Worm (Caenorhabditis elegans) whole organism, L4 larva: ENCODE data around the gene snb-6.

Experiments
- D1046.2 ChIP-seq: fragments of 200-800 bp; sonication (Bioruptor generic); IDR thresholded peaks from 2 replicates; pipeline ENCODE4 v1.3.6; 2022; ENCODE audit warnings: missing genetic modification characterization, missing compliant biosample characterization
- F26F4.8 ChIP-seq: fragments of 200-800 bp; sonication (Bioruptor generic); conservative IDR thresholded peaks from 2 replicates; pipeline ENCODE4 v1.3.6; 2022; ENCODE audit warnings: missing genetic modification characterization, missing compliant biosample characterization
- F37D6.2 ChIP-seq: sonication (generic microtip); optimal IDR thresholded peaks from 2 replicates; lab custom pipeline; 2016; ENCODE audit warnings: mild to moderate bottlenecking, missing genetic modification characterization, missing compliant biosample characterization
- T26A8.4 ChIP-seq: fragments of 200-800 bp; sonication (Bioruptor generic); IDR thresholded peaks from 2 replicates; pipeline ENCODE4 v1.3.6; 2022; ENCODE audit warnings: missing genetic modification characterization, missing compliant biosample characterization
- Y5F2A.4 ChIP-seq: fragments of 200-800 bp; sonication (Bioruptor generic); optimal IDR thresholded peaks from 2 replicates; lab custom pipeline; 2018; ENCODE audit warnings: mild to moderate bottlenecking, missing genetic modification characterization, missing compliant biosample characterization
- Y75B8A.6 ChIP-seq: fragments of 200-800 bp; sonication (Bioruptor generic); IDR thresholded peaks from 2 replicates; pipeline ENCODE4 v1.3.6; 2022; ENCODE audit warnings: missing genetic modification reagents, missing genetic modification characterization, missing compliant biosample characterization
- ZK546.5 ChIP-seq, 2 experiments: sonication (generic microtip); optimal IDR thresholded peaks; 2 replicates each; lab custom pipeline; 2017; ENCODE audit warnings: missing biosample characterization in 2 of 2, missing genetic modification characterization in 2 of 2
- aha-1 ChIP-seq: fragments of 150-350 bp; peaks from one replicate; lab custom pipeline; 2014; ENCODE audit warnings: missing biosample characterization, missing genetic modification characterization
- ceh-44 ChIP-seq: fragments of 200-800 bp; sonication (Bioruptor generic); IDR thresholded peaks from 2 replicates; pipeline ENCODE4 v1.3.6; 2022; ENCODE audit warnings: missing genetic modification reagents, missing genetic modification characterization, missing compliant biosample characterization
- ctbp-1 ChIP-seq: fragments of 200-800 bp; sonication (Bioruptor generic); IDR thresholded peaks from 2 replicates; pipeline ENCODE4 v1.3.6; 2022; ENCODE audit warnings: missing genetic modification reagents, missing genetic modification characterization, missing compliant biosample characterization
- daf-16 ChIP-seq, 3 experiments: sonication (generic microtip); optimal IDR thresholded peaks; 2 replicates each; lab custom pipeline; 2016 to 2017; ENCODE audit warnings: missing genetic modification characterization in 3 of 3, missing genetic modification reagents in 3 of 3, mild to moderate bottlenecking in 2 of 3, missing compliant biosample characterization in 2 of 3, missing biosample characterization in 1 of 3, moderate library complexity in 1 of 3
- daf-19 ChIP-seq: fragments of 200-800 bp; sonication (Bioruptor generic); conservative IDR thresholded peaks from 2 replicates; pipeline ENCODE4 v1.3.6; 2022; ENCODE audit warnings: missing genetic modification characterization, missing compliant biosample characterization
- dmd-6 ChIP-seq: fragments of 200-800 bp; sonication (Bioruptor generic); IDR thresholded peaks from 2 replicates; pipeline ENCODE4 v1.3.6; 2022; ENCODE audit warnings: missing genetic modification reagents, missing genetic modification characterization, missing compliant biosample characterization
- dve-1 ChIP-seq: sonication (generic microtip); optimal IDR thresholded peaks from 2 replicates; lab custom pipeline; 2017; ENCODE audit warnings: antibody characterized with exemption, mild to moderate bottlenecking, missing genetic modification characterization, missing compliant biosample characterization; ENCODE audit not compliant: insufficient read depth
- fkh-10 ChIP-seq: fragments of 150-350 bp; optimal IDR thresholded peaks from 2 replicates; lab custom pipeline; 2014; ENCODE audit warnings: missing biosample characterization, missing genetic modification reagents, missing genetic modification characterization
- fos-1 ChIP-seq: fragments of 150-350 bp; optimal IDR thresholded peaks from 2 replicates; lab custom pipeline; 2014; ENCODE audit warnings: missing biosample characterization, missing genetic modification characterization
- hif-1 ChIP-seq, 2 experiments: sonication (generic microtip); optimal IDR thresholded peaks; 2 replicates each; lab custom pipeline; 2016 to 2017; ENCODE audit warnings: missing compliant biosample characterization in 2 of 2, missing genetic modification characterization in 2 of 2, missing genetic modification reagents in 2 of 2, missing genotype in 2 of 2, mild to moderate bottlenecking in 1 of 2
- hlh-11 ChIP-seq: fragments of 200-800 bp; sonication (Bioruptor generic); optimal IDR thresholded peaks from 2 replicates; lab custom pipeline; 2018; ENCODE audit warnings: mild to moderate bottlenecking, missing genetic modification characterization, missing compliant biosample characterization
- hmg-1.1 ChIP-seq: fragments of 200-800 bp; sonication (Bioruptor generic); IDR thresholded peaks from 2 replicates; pipeline ENCODE4 v1.3.6; 2022; ENCODE audit warnings: missing genetic modification reagents, missing genetic modification characterization, missing compliant biosample characterization
- lin-1 ChIP-seq: fragments of 200-800 bp; sonication (Bioruptor generic); IDR thresholded peaks from 2 replicates; pipeline ENCODE4 v1.3.6; 2022; ENCODE audit warnings: missing genetic modification reagents, missing genetic modification characterization, missing compliant biosample characterization
- lin-13 ChIP-seq: fragments of 150-350 bp; optimal IDR thresholded peaks from 2 replicates; lab custom pipeline; 2014; ENCODE audit warnings: missing biosample characterization, missing genetic modification reagents, missing genetic modification characterization
- lin-39 ChIP-seq: fragments of 150-350 bp; optimal IDR thresholded peaks from 2 replicates; lab custom pipeline; 2014; ENCODE audit warnings: missing biosample characterization, missing genetic modification reagents, missing genetic modification characterization
- lir-3 ChIP-seq: sonication (generic microtip); optimal IDR thresholded peaks from 2 replicates; lab custom pipeline; 2016; ENCODE audit warnings: mild to moderate bottlenecking, missing genetic modification characterization, missing compliant biosample characterization
- lsy-2 ChIP-seq, 2 experiments: fragments of 150-350 bp in 1 of 2; sonication (generic microtip) in 1 of 2; optimal IDR thresholded peaks; 2 replicates each; lab custom pipeline; 2014 to 2017; ENCODE audit warnings: missing biosample characterization in 2 of 2, missing genetic modification characterization in 2 of 2
- mdl-1 ChIP-seq, 2 experiments: fragments of 150-350 bp in 1 of 2; sonication (generic microtip) in 1 of 2; optimal IDR thresholded peaks; 2 replicates each; lab custom pipeline; 2014 to 2017; ENCODE audit warnings: missing biosample characterization in 2 of 2, missing genetic modification characterization in 2 of 2
- mdt-29 ChIP-seq: fragments of 200-800 bp; sonication (Bioruptor generic); IDR thresholded peaks from 2 replicates; pipeline ENCODE4 v1.3.6; 2022; ENCODE audit warnings: missing genetic modification reagents, missing genetic modification characterization, missing compliant biosample characterization
- mep-1 ChIP-seq: fragments of 150-350 bp; sonication (generic microtip); optimal IDR thresholded peaks from 3 replicates; lab custom pipeline; 2014; ENCODE audit warnings: missing biosample characterization, missing genetic modification characterization
- nhr-102 ChIP-seq: sonication (generic microtip); optimal IDR thresholded peaks from 2 replicates; lab custom pipeline; 2016; ENCODE audit warnings: mild to moderate bottlenecking, missing genetic modification characterization, moderate library complexity, missing compliant biosample characterization
- nhr-11 ChIP-seq: fragments of 150-350 bp; optimal IDR thresholded peaks from 2 replicates; lab custom pipeline; 2014; ENCODE audit warnings: missing biosample characterization, missing genetic modification characterization
- nhr-28 ChIP-seq: fragments of 150-350 bp; optimal IDR thresholded peaks from 2 replicates; lab custom pipeline; 2014; ENCODE audit warnings: missing biosample characterization, missing genetic modification characterization
- nhr-41 ChIP-seq: fragments of 200-800 bp; sonication (Bioruptor generic); IDR thresholded peaks from 2 replicates; pipeline ENCODE4 v1.3.6; 2022; ENCODE audit warnings: missing genetic modification reagents, missing genetic modification characterization, missing compliant biosample characterization
- pha-4 ChIP-seq, 2 experiments: fragments of 150-350 bp in 1 of 2; fragments of 200-800 bp in 1 of 2; sonication (Bioruptor generic) in 1 of 2; IDR thresholded peaks in 1 of 2; optimal IDR thresholded peaks in 1 of 2; 2 replicates each; pipeline versions ENCODE4 v1.3.6 to Lab custom; 2014 to 2022; ENCODE audit warnings: missing genetic modification characterization in 2 of 2, missing genetic modification reagents in 2 of 2, missing biosample characterization in 1 of 2, missing compliant biosample characterization in 1 of 2
- skn-1 ChIP-seq: fragments of 150-350 bp; optimal IDR thresholded peaks from 2 replicates; lab custom pipeline; 2014; ENCODE audit warnings: missing biosample characterization, missing genetic modification characterization
- snpc-4 ChIP-seq: fragments of 150-350 bp; optimal IDR thresholded peaks from 2 replicates; lab custom pipeline; 2014; ENCODE audit warnings: missing biosample characterization, missing genetic modification characterization
- tag-97 ChIP-seq: fragments of 200-800 bp; sonication (Bioruptor generic); IDR thresholded peaks from 2 replicates; pipeline ENCODE4 v1.3.6; 2022; ENCODE audit warnings: missing genetic modification characterization, missing compliant biosample characterization
- unc-130 ChIP-seq: sonication (generic microtip); optimal IDR thresholded peaks from 2 replicates; lab custom pipeline; 2016; ENCODE audit warnings: missing genetic modification reagents, missing genetic modification characterization, missing compliant biosample characterization
- unc-62 ChIP-seq, 3 experiments: fragments of 150-350 bp in 1 of 3; sonication (generic microtip); optimal IDR thresholded peaks in 2 of 3; peaks in 1 of 3; 1 replicate in 1 of 3; 2 replicates in 2 of 3; lab custom pipeline; 2014 to 2017; ENCODE audit warnings: missing biosample characterization in 3 of 3, missing genetic modification characterization in 3 of 3, missing genetic modification reagents in 3 of 3, missing genotype in 1 of 3
- zag-1 ChIP-seq: fragments of 150-350 bp; optimal IDR thresholded peaks from 2 replicates; lab custom pipeline; 2014; ENCODE audit warnings: missing biosample characterization, missing genetic modification characterization
- zfp-3 ChIP-seq: fragments of 200-800 bp; sonication (Bioruptor generic); conservative IDR thresholded peaks from 2 replicates; pipeline ENCODE4 v1.3.6; 2022; ENCODE audit warnings: missing genetic modification reagents, missing genetic modification characterization, missing compliant biosample characterization

Gene snb-6

ce11 chrII:8845298-8845697 lies 14.2 kb downstream of the snb-6 start, which contains the start of gene agxt-1:
agxt-1 (plus strand) TSS chrII:8845598.
- TF ChIP-seq nhr-41: no peak
- TF ChIP-seq unc-130 (GFP tag; lab: Kevin White, UChicago): no peak
- TF ChIP-seq mep-1 (tag; lab: Kevin White, UChicago): no peak
- no peak for TF ChIP-seq skn-1 (tag; lab: Kevin White, UChicago)
- no peak for TF ChIP-seq snpc-4

DNA sequence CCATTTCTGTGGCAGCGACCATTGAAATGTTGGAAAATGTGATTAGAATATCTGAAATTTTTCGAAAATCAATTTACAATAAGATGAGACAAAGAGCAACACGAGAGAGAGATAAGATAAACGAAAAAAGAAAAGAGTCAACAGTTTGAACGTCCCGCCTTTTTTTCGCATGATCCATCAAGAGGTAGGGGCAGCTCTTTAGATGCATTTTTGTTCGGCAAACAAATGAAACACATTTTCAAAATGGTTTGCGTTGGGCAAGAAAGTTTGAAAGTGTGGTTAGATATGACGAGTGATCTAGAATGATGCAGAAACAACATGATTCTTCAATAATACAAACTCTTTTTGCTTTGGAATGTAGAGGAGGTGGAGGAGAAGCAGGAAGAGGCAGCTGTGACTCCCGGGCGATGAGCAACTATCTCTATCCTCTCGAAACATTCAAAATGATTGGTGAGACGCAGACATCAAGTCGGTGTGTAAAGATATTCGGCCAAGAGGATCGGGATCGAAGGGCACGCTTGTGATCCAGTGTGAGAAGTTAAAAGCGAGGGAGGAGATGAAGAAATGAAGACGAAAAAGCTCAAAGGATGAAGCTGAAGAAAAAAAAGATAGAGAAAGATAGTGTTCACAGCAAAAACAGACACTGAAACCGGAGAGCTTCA lies 14.9 kb downstream of the snb-6 start, which contains the start of gene F46C5.6:
F46C5.6 (minus strand) TSS at position 51 of the 662 bp plus-strand sequence.
- TF ChIP-seq nhr-11 (peak; percentile 37), unc-62 (GFP tag; optimal IDR thresholded peaks at IDR 0.05 in 1 of 2; lab: Kevin White, UChicago) (peak in 1 of 2 experiments; percentile 52), unc-62 (tag; optimal IDR thresholded peaks at IDR 0.05; lab: Kevin White, UChicago) (no peak), lin-13 (no peak), F37D6.2 (tag; lab: Kevin White, UChicago) (no peak), nhr-41 (no peak), zag-1 (no peak), hlh-11 (tag; lab: Kevin White, UChicago) (peak; percentile 52), fos-1 (tag; lab: Kevin White, UChicago) (no peak), F26F4.8 (GFP tag; lab: Robert Waterston, UW) (no peak), nhr-28 (tag; lab: Kevin White, UChicago) (no peak), dmd-6 (no peak), tag-97 (no peak), daf-16 (GFP tag; optimal IDR thresholded peaks at IDR 0.05; lab: Kevin White, UChicago) (peak in 1 of 2 experiments; percentile 41), daf-16 (tag; optimal IDR thresholded peaks at IDR 0.05; lab: Kevin White, UChicago) (no peak), T26A8.4 (GFP tag; lab: Robert Waterston, UW) (no peak), hif-1 (tag; optimal IDR thresholded peaks at IDR 0.05; lab: Kevin White, UChicago) (no peak), ZK546.5 (tag; optimal IDR thresholded peaks at IDR 0.05; lab: Kevin White, UChicago) (no peak)
- TF ChIP-seq, all 104 proteins: peak for 4

- no peak for TF ChIP-seq Y75B8A.6 (GFP tag; lab: Robert Waterston, UW)
- TF ChIP-seq nhr-41: no peak
- TF ChIP-seq lin-1 (GFP tag; lab: Robert Waterston, UW): no peak
- TF ChIP-seq D1046.2 (GFP tag; lab: Robert Waterston, UW): no peak
- no peak for TF ChIP-seq nhr-102 (tag; lab: Kevin White, UChicago)
Measured at ce11 chrII:8839025-8839424, 20.5 kb downstream of the snb-6 start, which contains the start of gene F46C5.7. F46C5.7 (plus strand) TSS chrII:8839325.

- no peak for TF ChIP-seq ceh-44
- TF ChIP-seq fkh-10 (GFP tag; lab: Kevin White, UChicago): peak; percentile 76
- TF ChIP-seq unc-62 (GFP tag; optimal IDR thresholded peaks at IDR 0.05 in 1 of 2; lab: Kevin White, UChicago): peak in 1 of 2 experiments; percentile 35
- TF ChIP-seq unc-62 (tag; optimal IDR thresholded peaks at IDR 0.05; lab: Kevin White, UChicago): no peak
Measured at ce11 chrII:8835857-8836256, 23.6 kb downstream of the snb-6 start, which contains the start of gene F46C5.4. F46C5.4 (plus strand) TSS chrII:8836078.

DNA sequence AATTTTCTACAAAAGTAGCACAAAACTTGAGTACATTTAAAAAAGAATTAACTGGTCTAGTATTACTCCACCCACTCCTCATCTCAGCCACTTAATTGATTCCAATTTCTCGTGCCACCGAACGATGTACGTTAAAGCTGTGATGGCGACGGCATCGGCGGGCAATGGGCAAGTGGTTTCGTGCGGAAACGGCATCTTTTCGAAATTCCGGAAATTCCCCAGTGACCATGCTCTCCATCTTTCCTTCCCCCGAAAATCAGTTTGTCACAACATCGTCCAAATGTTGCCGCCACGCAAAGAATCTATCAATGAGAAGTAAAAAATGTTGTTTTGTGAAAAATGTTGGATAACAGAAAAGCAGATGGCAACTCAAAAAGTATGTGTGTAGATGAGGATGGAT lies 26.6 kb downstream of the snb-6 start:
- TF ChIP-seq aha-1 (tag; lab: Kevin White, UChicago) (peak; percentile 94), nhr-11 (no peak), dve-1 (tag; lab: Kevin White, UChicago) (no peak)

DNA sequence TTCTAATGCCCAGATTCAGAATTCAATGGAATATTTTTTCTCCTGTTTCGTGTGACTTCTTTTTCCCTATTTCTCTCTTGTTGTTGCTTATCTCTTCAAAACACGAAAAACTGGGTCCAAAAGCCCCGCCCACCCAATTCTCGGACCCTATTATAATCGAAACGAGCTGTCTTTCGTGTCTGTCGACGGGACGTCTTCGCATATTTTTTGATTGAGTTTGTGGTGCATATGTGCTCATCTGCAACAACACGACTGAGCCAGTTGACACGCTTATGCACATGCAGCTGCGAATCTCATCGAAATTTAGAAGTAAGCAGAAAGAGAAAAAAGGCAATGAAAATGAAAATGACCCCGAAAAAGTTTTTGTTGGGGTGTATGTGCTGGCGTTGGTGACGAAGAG lies 28.6 kb downstream of the snb-6 start:
- no peak for TF ChIP-seq zag-1
- no peak for TF ChIP-seq lin-1 (GFP tag; lab: Robert Waterston, UW)
- no peak for TF ChIP-seq zfp-3 (GFP tag; lab: Robert Waterston, UW)
- TF ChIP-seq aha-1 (tag; lab: Kevin White, UChicago): peak; percentile 20
- TF ChIP-seq ctbp-1 (GFP tag; lab: Robert Waterston, UW): 0 out of 2 replicates have a peak, but pooled peaks have one; percentile 37
- no peak for TF ChIP-seq mdl-1 (tag; optimal IDR thresholded peaks at IDR 0.05; lab: Kevin White, UChicago)
- no peak for TF ChIP-seq daf-19 (GFP tag; lab: Robert Waterston, UW)
- TF ChIP-seq pha-4 (GFP tag; IDR thresholded peaks at IDR 0.05; lab: Robert Waterston, UW): no peak
- TF ChIP-seq pha-4 (tag; optimal IDR thresholded peaks at IDR 0.05; lab: Kevin White, UChicago): no peak
- TF ChIP-seq lin-39 (tag; lab: Kevin White, UChicago): no peak
- no peak for TF ChIP-seq mep-1 (tag; lab: Kevin White, UChicago)
- TF ChIP-seq Y5F2A.4: no peak
- TF ChIP-seq lsy-2 (tag; optimal IDR thresholded peaks at IDR 0.05; lab: Kevin White, UChicago): no peak
- no peak for TF ChIP-seq hmg-1.1
- no peak for TF ChIP-seq mdt-29
- no peak for TF ChIP-seq lir-3 (tag; lab: Kevin White, UChicago)
